Worm (Caenorhabditis elegans): Measurements from ENCODE around the gene rcd-1.

rcd-1 gene

ce11 chrII:3782309-3783000 lies 28.8 kb downstream of the rcd-1 start, which contains the start of gene T24E12.2:
T24E12.2 (plus strand) TSS chrII:3782950.
- no peak for TF ChIP-seq flh-1 (GFP tag; optimal IDR thresholded peaks at IDR 0.05)
- TF ChIP-seq nhr-2 (tag; optimal IDR thresholded peaks at IDR 0.05): no peak
- TF ChIP-seq zip-8 (tag; optimal IDR thresholded peaks at IDR 0.05): peak; percentile 99

ce11 chrII:3785257-3785656 lies 31.6 kb downstream of the rcd-1 start, which contains the start of gene T24E12.1:
T24E12.1 (plus strand) TSS chrII:3785557.
- no peak for TF ChIP-seq M03D4.4 (tag; optimal IDR thresholded peaks at IDR 0.05)
- no peak for TF ChIP-seq snpc-4 (tag; optimal IDR thresholded peaks at IDR 0.05)
- TF ChIP-seq ham-2 (GFP tag; optimal IDR thresholded peaks at IDR 0.05): no peak
- no peak for TF ChIP-seq drap-1 (GFP tag; optimal IDR thresholded peaks at IDR 0.05)
- TF ChIP-seq sptf-1 (tag; optimal IDR thresholded peaks at IDR 0.05): no peak
- no peak for TF ChIP-seq nhr-76 (tag; optimal IDR thresholded peaks at IDR 0.05)
- no peak for TF ChIP-seq lin-13 (tag; optimal IDR thresholded peaks at IDR 0.05)
- no peak for TF ChIP-seq elt-3 (tag; optimal IDR thresholded peaks at IDR 0.05)
- no peak for TF ChIP-seq mls-2 (tag; optimal IDR thresholded peaks at IDR 0.05)
- TF ChIP-seq mep-1 (tag; optimal IDR thresholded peaks at IDR 0.05): no peak
- no peak for TF ChIP-seq zip-8 (tag; optimal IDR thresholded peaks at IDR 0.05)
- no peak for TF ChIP-seq nhr-28 (tag; optimal IDR thresholded peaks at IDR 0.05)
- no peak for TF ChIP-seq elt-1 (tag; optimal IDR thresholded peaks at IDR 0.05; ENCODE audit: borderline replicate concordance, insufficient read depth)
- no peak for TF ChIP-seq flh-1 (GFP tag; optimal IDR thresholded peaks at IDR 0.05)
- no peak for TF ChIP-seq blmp-1 (tag; optimal IDR thresholded peaks at IDR 0.05)
- no peak for TF ChIP-seq mab-5 (tag; optimal IDR thresholded peaks at IDR 0.05)
- TF ChIP-seq tbx-8 (GFP tag; optimal IDR thresholded peaks at IDR 0.05): no peak

- no peak for TF ChIP-seq M03D4.4 (tag; optimal IDR thresholded peaks at IDR 0.05)
- no peak for TF ChIP-seq unc-120 (tag; optimal IDR thresholded peaks at IDR 0.05; ENCODE audit: poor library complexity, severe bottlenecking)
- TF ChIP-seq elt-3 (tag; optimal IDR thresholded peaks at IDR 0.05): no peak
These were observed 32.1 kb downstream of the rcd-1 start for ce11 chrII:3785756-3786155.

ce11 chrII:3786538-3786937 lies 32.8 kb downstream of the rcd-1 start:
- no peak for TF ChIP-seq zip-8 (tag; optimal IDR thresholded peaks at IDR 0.05)
- TF ChIP-seq tbx-8 (GFP tag; optimal IDR thresholded peaks at IDR 0.05): no peak
- TF ChIP-seq mab-5 (tag; optimal IDR thresholded peaks at IDR 0.05): no peak
- no peak for TF ChIP-seq elt-3 (tag; optimal IDR thresholded peaks at IDR 0.05)
- TF ChIP-seq nhr-2 (tag; optimal IDR thresholded peaks at IDR 0.05): no peak
- no peak for TF ChIP-seq ham-2 (GFP tag; optimal IDR thresholded peaks at IDR 0.05)
- TF ChIP-seq cnd-1 (tag; optimal IDR thresholded peaks at IDR 0.05): no peak
- no peak for TF ChIP-seq ceh-83 (GFP tag; optimal IDR thresholded peaks at IDR 0.05)
- no peak for TF ChIP-seq lin-13 (tag; optimal IDR thresholded peaks at IDR 0.05)
- TF ChIP-seq mep-1 (tag; optimal IDR thresholded peaks at IDR 0.05): no peak
- no peak for TF ChIP-seq hlh-1 (tag; optimal IDR thresholded peaks at IDR 0.05)
- no peak for TF ChIP-seq ceh-43 (GFP tag; optimal IDR thresholded peaks at IDR 0.05)
- no peak for TF ChIP-seq pha-4 (tag; optimal IDR thresholded peaks at IDR 0.05)
- TF ChIP-seq mls-2 (tag; optimal IDR thresholded peaks at IDR 0.05): no peak
- TF ChIP-seq snpc-4 (tag; optimal IDR thresholded peaks at IDR 0.05): no peak
- TF ChIP-seq sem-2 (GFP tag; optimal IDR thresholded peaks at IDR 0.05): no peak

- TF ChIP-seq lin-13 (tag; optimal IDR thresholded peaks at IDR 0.05) (no peak), nhr-2 (tag; optimal IDR thresholded peaks at IDR 0.05) (no peak), zip-8 (tag; optimal IDR thresholded peaks at IDR 0.05) (no peak), bed-3 (GFP tag; optimal IDR thresholded peaks at IDR 0.05) (no peak), ceh-39 (tag; optimal IDR thresholded peaks at IDR 0.05) (no peak), cnd-1 (tag; optimal IDR thresholded peaks at IDR 0.05) (no peak), ztf-11 (tag; optimal IDR thresholded peaks at IDR 0.05) (no peak)
These were observed 33.5 kb downstream of the rcd-1 start, which contains the start of gene T24E12.13 for ce11 chrII:3787151-3787550. T24E12.13 (plus strand) TSS chrII:3787451.

- TF ChIP-seq zip-8 (tag; optimal IDR thresholded peaks at IDR 0.05) (peak; percentile 91), ces-1 (GFP tag; optimal IDR thresholded peaks at IDR 0.05) (no peak), ham-2 (GFP tag; optimal IDR thresholded peaks at IDR 0.05) (no peak), ceh-43 (GFP tag; optimal IDR thresholded peaks at IDR 0.05) (no peak), unc-39 (tag; optimal IDR thresholded peaks at IDR 0.05) (no peak)
These were observed 34.8 kb downstream of the rcd-1 start for ce11 chrII:3788356-3788962.
